Worm (Caenorhabditis elegans) whole organism, mixed stage, embryonic: Measurements from ENCODE around the gene srh-95.

Experiments
- ceh-39 ChIP-seq: fragments of 150-350 bp; optimal IDR thresholded peaks from 2 replicates; lab custom pipeline; 2014; ENCODE audit warnings: missing biosample characterization, missing genetic modification characterization
- ceh-83 ChIP-seq: fragments of 200-800 bp; sonication (Bioruptor generic); optimal IDR thresholded peaks from 2 replicates; lab custom pipeline; 2018; ENCODE audit warnings: mild to moderate bottlenecking, missing genetic modification characterization, missing compliant biosample characterization
- ces-1 ChIP-seq: fragments of 150-350 bp; optimal IDR thresholded peaks from 2 replicates; lab custom pipeline; 2014; ENCODE audit warnings: missing biosample characterization, missing genetic modification reagents, missing genetic modification characterization
- cnd-1 ChIP-seq: fragments of 200-800 bp; sonication (Bioruptor generic); optimal IDR thresholded peaks from 2 replicates; lab custom pipeline; 2018; ENCODE audit warnings: mild to moderate bottlenecking, missing genetic modification characterization, missing compliant biosample characterization
- elt-1 ChIP-seq: sonication (generic microtip); optimal IDR thresholded peaks from 2 replicates; lab custom pipeline; 2017; ENCODE audit warnings: missing genetic modification characterization, mild to moderate bottlenecking, missing compliant biosample characterization, antibody characterized with exemption, moderate library complexity, borderline replicate concordance; ENCODE audit not compliant: insufficient read depth
- elt-3 ChIP-seq: fragments of 150-350 bp; optimal IDR thresholded peaks from 2 replicates; lab custom pipeline; 2014; ENCODE audit warnings: missing biosample characterization, missing genetic modification characterization
- nhr-12 ChIP-seq: fragments of 150-350 bp; optimal IDR thresholded peaks from 2 replicates; lab custom pipeline; 2014; ENCODE audit warnings: missing biosample characterization, missing genetic modification characterization
- nhr-28 ChIP-seq: fragments of 150-350 bp; optimal IDR thresholded peaks from 2 replicates; lab custom pipeline; 2014; ENCODE audit warnings: missing biosample characterization, missing genetic modification characterization
- nhr-76 ChIP-seq: sonication (generic microtip); optimal IDR thresholded peaks from 2 replicates; lab custom pipeline; 2017; ENCODE audit warnings: missing biosample characterization, missing genetic modification characterization
- pha-4 ChIP-seq: fragments of 150-350 bp; optimal IDR thresholded peaks from 2 replicates; lab custom pipeline; 2018; ENCODE audit warnings: missing biosample characterization, missing genetic modification reagents, missing genetic modification characterization
- snpc-4 ChIP-seq: fragments of 150-350 bp; optimal IDR thresholded peaks from 2 replicates; lab custom pipeline; 2014; ENCODE audit warnings: missing biosample characterization, missing genetic modification characterization
- unc-39 ChIP-seq: fragments of 150-350 bp; optimal IDR thresholded peaks from 2 replicates; lab custom pipeline; 2014; ENCODE audit warnings: missing biosample characterization, missing genetic modification characterization
- zip-8 ChIP-seq: fragments of 150-350 bp; optimal IDR thresholded peaks from 2 replicates; lab custom pipeline; 2014; ENCODE audit warnings: missing biosample characterization, missing genetic modification characterization
- ztf-11 ChIP-seq: fragments of 150-350 bp; optimal IDR thresholded peaks from 2 replicates; lab custom pipeline; 2014; ENCODE audit warnings: missing biosample characterization, missing genetic modification characterization

DNA sequence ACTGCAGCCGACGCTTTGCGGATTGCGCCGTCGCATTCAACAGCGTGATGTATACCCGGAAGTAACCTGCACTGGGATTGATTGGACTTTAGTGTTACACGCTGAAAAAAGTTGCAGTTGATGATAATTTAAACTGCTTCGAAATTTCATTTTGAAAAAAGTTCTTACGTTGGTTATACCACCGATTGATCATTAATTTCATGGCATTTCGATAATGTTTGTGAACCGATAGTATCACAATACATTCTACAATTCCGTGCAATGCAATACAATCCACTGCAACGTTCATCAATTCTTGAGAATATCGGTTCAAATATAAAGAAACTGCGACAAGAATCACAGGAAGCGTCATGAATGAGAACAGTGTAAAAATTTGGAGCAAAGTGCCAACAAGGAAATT lies 11.5 kb upstream of the srh-95 start, which contains the start of gene F21H7.3:
- TF ChIP-seq ces-1 (GFP tag; lab: Kevin White, UChicago), result no peak
- TF ChIP-seq zip-8 (tag; lab: Kevin White, UChicago), result no peak
- no peak for TF ChIP-seq elt-1
- no peak for TF ChIP-seq ceh-83 (GFP tag; lab: Kevin White, UChicago)
- TF ChIP-seq pha-4, result no peak
- no peak for TF ChIP-seq unc-39 (tag; lab: Kevin White, UChicago)
- no peak for TF ChIP-seq ceh-39 (tag; lab: Kevin White, UChicago)
- TF ChIP-seq nhr-28 (tag; lab: Kevin White, UChicago), result no peak
- no peak for TF ChIP-seq nhr-76 (tag; lab: Kevin White, UChicago)
- TF ChIP-seq ztf-11, result no peak
- TF ChIP-seq cnd-1 (tag; lab: Kevin White, UChicago), result no peak
- TF ChIP-seq nhr-12 (tag; lab: Kevin White, UChicago), result no peak
- no peak for TF ChIP-seq snpc-4 (tag; lab: Kevin White, UChicago)
- no peak for TF ChIP-seq elt-3 (tag; lab: Kevin White, UChicago)
